Fruit fly (Drosophila melanogaster) whole organism, embryonic: ENCODE measurements around the gene Pgant2.

Experiments used
- Atf3 ChIP-seq: fragments of 200-800 bp; sonication (Bioruptor generic); optimal IDR thresholded peaks from 3 replicates; lab custom pipeline; 2016; ENCODE audit warnings: missing biosample characterization, missing genetic modification characterization
- Atf6 ChIP-seq: fragments of 200-800 bp; sonication (Bioruptor generic); IDR thresholded peaks from 2 replicates; pipeline ENCODE4 v1.3.6; 2022; ENCODE audit warnings: missing biosample characterization, missing genetic modification characterization
- B-H2 ChIP-seq: fragments of 200-800 bp; sonication (Bioruptor generic); optimal IDR thresholded peaks from 2 replicates; lab custom pipeline; 2018; ENCODE audit warnings: missing biosample characterization, mild to moderate bottlenecking, missing genetic modification characterization
- CG10979 ChIP-seq: fragments of 200-800 bp; sonication (Bioruptor generic); optimal IDR thresholded peaks from 2 replicates; lab custom pipeline; 2018; ENCODE audit warnings: missing biosample characterization, mild to moderate bottlenecking, missing genetic modification characterization, moderate library complexity
- CG11247 ChIP-seq: fragments of 200-800 bp; sonication (Bioruptor generic); IDR thresholded peaks from 2 replicates; pipeline ENCODE4 v1.3.6; 2022; ENCODE audit warnings: missing biosample characterization, missing genetic modification characterization
- CG11398 ChIP-seq: fragments of 200-800 bp; sonication (Bioruptor generic); optimal IDR thresholded peaks from 2 replicates; lab custom pipeline; 2016; ENCODE audit warnings: missing biosample characterization, missing genetic modification characterization
- CG11723 ChIP-seq: fragments of 200-800 bp; sonication (Bioruptor generic); optimal IDR thresholded peaks from 2 replicates; lab custom pipeline; 2017; ENCODE audit warnings: missing biosample characterization, mild to moderate bottlenecking, missing genetic modification characterization
- CG13424 ChIP-seq: fragments of 200-800 bp; sonication (Bioruptor generic); optimal IDR thresholded peaks from 2 replicates; lab custom pipeline; 2019; ENCODE audit warnings: missing biosample characterization, mild to moderate bottlenecking, missing genetic modification characterization, moderate library complexity
- CG14710 ChIP-seq: fragments of 200-800 bp; sonication (Bioruptor generic); optimal IDR thresholded peaks from 3 replicates; lab custom pipeline; 2019; ENCODE audit warnings: missing biosample characterization, mild to moderate bottlenecking, missing genetic modification characterization, moderate library complexity
- CG15011 ChIP-seq: fragments of 200-800 bp; sonication (Bioruptor generic); optimal IDR thresholded peaks from 3 replicates; lab custom pipeline; 2018; ENCODE audit warnings: missing biosample characterization, mild to moderate bottlenecking, missing genetic modification characterization
- CG15073 ChIP-seq: fragments of 200-800 bp; sonication (Bioruptor generic); optimal IDR thresholded peaks from 2 replicates; lab custom pipeline; 2016; ENCODE audit warnings: missing biosample characterization, missing genetic modification characterization
- CG15601 ChIP-seq: fragments of 200-800 bp; sonication (Bioruptor generic); optimal IDR thresholded peaks from 3 replicates; lab custom pipeline; 2019; ENCODE audit warnings: missing biosample characterization, mild to moderate bottlenecking, missing genetic modification characterization, moderate library complexity
- CG17612 ChIP-seq: fragments of 200-800 bp; sonication (Bioruptor generic); IDR thresholded peaks from 2 replicates; pipeline ENCODE4 v1.3.6; 2022; ENCODE audit warnings: missing biosample characterization, missing genetic modification characterization
- CG17802 ChIP-seq: fragments of 200-800 bp; sonication (Bioruptor generic); optimal IDR thresholded peaks from 2 replicates; lab custom pipeline; 2018; ENCODE audit warnings: missing biosample characterization, mild to moderate bottlenecking, missing genetic modification characterization, moderate library complexity
- CG18262 ChIP-seq: fragments of 200-800 bp; optimal IDR thresholded peaks from 3 replicates; lab custom pipeline; 2019; ENCODE audit warnings: missing biosample characterization, mild to moderate bottlenecking, missing genetic modification characterization, moderate library complexity
- CG31224 ChIP-seq: fragments of 200-800 bp; sonication (Bioruptor generic); IDR thresholded peaks from 2 replicates; pipeline ENCODE4 v1.3.6; 2022; ENCODE audit warnings: missing biosample characterization, missing genetic modification characterization
- CG31441 ChIP-seq: fragments of 200-800 bp; sonication (Bioruptor generic); IDR thresholded peaks from 2 replicates; pipeline ENCODE4 v1.3.6; 2022; ENCODE audit warnings: missing biosample characterization, missing genetic modification characterization
- CG3726 ChIP-seq: fragments of 200-800 bp; sonication (Bioruptor generic); IDR thresholded peaks from 3 replicates; pipeline ENCODE4, ENCODE4 v1.3.6; 2022; ENCODE audit warnings: missing biosample characterization, missing genetic modification characterization
- CG7372 ChIP-seq: fragments of 200-800 bp; sonication (Bioruptor generic); IDR thresholded peaks from 2 replicates; pipeline ENCODE4 v1.3.6; 2022; ENCODE audit warnings: missing biosample characterization, missing genetic modification characterization
- CG7928 ChIP-seq: fragments of 200-800 bp; sonication (Bioruptor generic); optimal IDR thresholded peaks from 2 replicates; lab custom pipeline; 2017; ENCODE audit warnings: missing biosample characterization, mild to moderate bottlenecking, missing genetic modification characterization
- CG9727 ChIP-seq: fragments of 200-800 bp; sonication (Bioruptor generic); optimal IDR thresholded peaks from 3 replicates; lab custom pipeline; 2017; ENCODE audit warnings: missing biosample characterization, mild to moderate bottlenecking, missing genetic modification characterization
- Chrac-16 ChIP-seq: fragments of 200-800 bp; sonication (Bioruptor generic); optimal IDR thresholded peaks from 3 replicates; lab custom pipeline; 2016; ENCODE audit warnings: missing biosample characterization, missing genetic modification characterization
- D19A ChIP-seq: fragments of 200-800 bp; optimal IDR thresholded peaks from 3 replicates; lab custom pipeline; 2019; ENCODE audit warnings: missing biosample characterization, mild to moderate bottlenecking, missing genetic modification characterization, moderate library complexity
- Dbx ChIP-seq: fragments of 200-800 bp; sonication (Bioruptor generic); IDR thresholded peaks from 3 replicates; pipeline ENCODE4 v1.3.6; 2022; ENCODE audit warnings: missing biosample characterization, missing genetic modification characterization
- Fer1 ChIP-seq: fragments of 200-800 bp; sonication (Bioruptor generic); optimal IDR thresholded peaks from 2 replicates; lab custom pipeline; 2017; ENCODE audit warnings: missing biosample characterization, mild to moderate bottlenecking, missing genetic modification characterization
- Gsc ChIP-seq: fragments of 200-800 bp; sonication (Bioruptor generic); IDR thresholded peaks from 2 replicates; pipeline ENCODE4 v1.3.6; 2022; ENCODE audit warnings: missing biosample characterization, missing genetic modification characterization
- HLH4C ChIP-seq: fragments of 200-800 bp; sonication (Bioruptor generic); IDR thresholded peaks from 3 replicates; pipeline ENCODE4 v1.3.6; 2022; ENCODE audit warnings: missing biosample characterization, missing genetic modification characterization; ENCODE audit not compliant: partially characterized antibody
- HmgD ChIP-seq: fragments of 200-800 bp; sonication (Bioruptor generic); optimal IDR thresholded peaks from 3 replicates; lab custom pipeline; 2016; ENCODE audit warnings: missing biosample characterization, missing genetic modification characterization
- MBD-R2 ChIP-seq: fragments of 200-800 bp; sonication (Bioruptor generic); IDR thresholded peaks from 2 replicates; pipeline ENCODE4 v1.3.6; 2022; ENCODE audit warnings: missing biosample characterization, missing genetic modification characterization
- Neu2 ChIP-seq: fragments of 200-800 bp; sonication (Bioruptor generic); optimal IDR thresholded peaks from 3 replicates; lab custom pipeline; 2016; ENCODE audit warnings: missing biosample characterization, missing genetic modification characterization, borderline replicate concordance
- YL-1 ChIP-seq: fragments of 200-800 bp; sonication (Bioruptor generic); optimal IDR thresholded peaks from 3 replicates; lab custom pipeline; 2017; ENCODE audit warnings: missing biosample characterization, mild to moderate bottlenecking, missing genetic modification characterization
- ab ChIP-seq: fragments of 200-800 bp; sonication (Bioruptor generic); optimal IDR thresholded peaks from 2 replicates; lab custom pipeline; 2016; ENCODE audit warnings: missing biosample characterization, missing genetic modification characterization
- ac ChIP-seq: fragments of 200-800 bp; sonication (Bioruptor generic); optimal IDR thresholded peaks from 3 replicates; lab custom pipeline; 2017; ENCODE audit warnings: missing biosample characterization, mild to moderate bottlenecking, missing genetic modification characterization
- bbx ChIP-seq: fragments of 200-800 bp; sonication (Bioruptor generic); IDR thresholded peaks from 2 replicates; pipeline ENCODE4 v1.3.6; 2022; ENCODE audit warnings: missing biosample characterization, missing genetic modification characterization; ENCODE audit not compliant: partially characterized antibody
- br ChIP-seq: fragments of >200 bp; optimal IDR thresholded peaks from 2 replicates; lab custom pipeline; 2017
- caup ChIP-seq: fragments of 200-800 bp; sonication (Bioruptor generic); optimal IDR thresholded peaks from 3 replicates; lab custom pipeline; 2017; ENCODE audit warnings: missing biosample characterization, mild to moderate bottlenecking, missing genetic modification characterization, moderate library complexity; ENCODE audit not compliant: severe bottlenecking
- crc ChIP-seq: fragments of 200-800 bp; sonication (Bioruptor generic); optimal IDR thresholded peaks from 2 replicates; lab custom pipeline; 2016; ENCODE audit warnings: missing biosample characterization, missing genetic modification characterization
- croc ChIP-seq: fragments of 200-800 bp; sonication (Bioruptor generic); conservative IDR thresholded peaks from 3 replicates; pipeline ENCODE4 v1.3.6; 2022; ENCODE audit warnings: missing biosample characterization, missing genetic modification characterization
- emc ChIP-seq: fragments of 200-800 bp; sonication (Bioruptor generic); optimal IDR thresholded peaks from 2 replicates; lab custom pipeline; 2016; ENCODE audit warnings: missing biosample characterization, missing genetic modification characterization
- lola ChIP-seq, 3 experiments: fragments of >200 bp in 2 of 3; fragments of 200-800 bp in 1 of 3; sonication (Bioruptor generic) in 1 of 3; optimal IDR thresholded peaks; 2 replicates each; lab custom pipeline; 2017 to 2019; ENCODE audit warnings: missing biosample characterization in 3 of 3, missing genetic modification characterization in 3 of 3, mild to moderate bottlenecking in 1 of 3, moderate library complexity in 1 of 3
- oc ChIP-seq: fragments of 200-800 bp; sonication (Bioruptor generic); optimal IDR thresholded peaks from 2 replicates; lab custom pipeline; 2018; ENCODE audit warnings: missing biosample characterization, mild to moderate bottlenecking, missing genetic modification characterization, moderate library complexity
- p53 ChIP-seq: fragments of 200-800 bp; sonication (Bioruptor generic); optimal IDR thresholded peaks from 2 replicates; lab custom pipeline; 2016; ENCODE audit warnings: missing biosample characterization, missing genetic modification characterization
- pho ChIP-seq: fragments of 200-800 bp; sonication (Bioruptor generic); optimal IDR thresholded peaks from 2 replicates; lab custom pipeline; 2016; ENCODE audit warnings: missing biosample characterization, missing genetic modification characterization
- pros ChIP-seq: fragments of 200-800 bp; sonication (Bioruptor generic); optimal IDR thresholded peaks from 3 replicates; lab custom pipeline; 2019; ENCODE audit warnings: missing biosample characterization, mild to moderate bottlenecking, missing genetic modification characterization, moderate library complexity
- psq ChIP-seq: fragments of 200-800 bp; sonication (Bioruptor generic); optimal IDR thresholded peaks from 2 replicates; lab custom pipeline; 2017; ENCODE audit warnings: missing biosample characterization, missing genetic modification characterization
- sima ChIP-seq: fragments of 200-800 bp; sonication (Bioruptor generic); optimal IDR thresholded peaks from 2 replicates; lab custom pipeline; 2016; ENCODE audit warnings: missing biosample characterization, missing genetic modification characterization
- sob ChIP-seq: fragments of 200-800 bp; sonication (Bioruptor generic); IDR thresholded peaks from 2 replicates; pipeline ENCODE4 v1.3.6; 2022; ENCODE audit warnings: missing biosample characterization, missing genetic modification characterization
- sqz ChIP-seq: fragments of 200-800 bp; sonication (Bioruptor generic); optimal IDR thresholded peaks from 3 replicates; lab custom pipeline; 2018; ENCODE audit warnings: missing biosample characterization, mild to moderate bottlenecking, missing genetic modification characterization
- unpg ChIP-seq: fragments of 200-800 bp; sonication (Bioruptor generic); optimal IDR thresholded peaks from 3 replicates; lab custom pipeline; 2018; ENCODE audit warnings: missing biosample characterization, mild to moderate bottlenecking, missing genetic modification characterization, moderate library complexity
- zen2 ChIP-seq: fragments of 200-800 bp; sonication (Bioruptor generic); IDR thresholded peaks from 3 replicates; pipeline ENCODE4 v1.3.6; 2022; ENCODE audit warnings: missing biosample characterization, missing genetic modification characterization; ENCODE audit not compliant: partially characterized antibody

Gene Pgant2

dm6 chr2L:3387643-3388042 lies 38.9 kb downstream of the Pgant2 start, which contains the start of gene Sfp23F:
Gene Sfp23F, minus strand, starts transcription at chr2L:3387743.
- TF ChIP-seq CG11247 (GFP tag; lab: Robert Waterston, UW), result no peak
- no peak for TF ChIP-seq MBD-R2 (GFP tag; lab: Robert Waterston, UW)
- no peak for TF ChIP-seq zen2
- TF ChIP-seq oc (tag; lab: Kevin White, UChicago), result no peak
- TF ChIP-seq HLH4C (GFP tag; lab: Robert Waterston, UW), result no peak
- TF ChIP-seq HmgD, result no peak
- TF ChIP-seq pros, result no peak

- TF ChIP-seq unpg, result peak; percentile 66
- TF ChIP-seq CG9727 (GFP tag; lab: Kevin White, UChicago), result peak; percentile 77
- no peak for TF ChIP-seq sima (GFP tag; lab: Kevin White, UChicago)
- peak; percentile 82 for TF ChIP-seq sob
- no peak for TF ChIP-seq sqz (GFP tag; lab: Kevin White, UChicago)
- peak; percentile 91 for TF ChIP-seq pho
- TF ChIP-seq CG15011 (GFP tag; lab: Kevin White, UChicago), result no peak
- TF ChIP-seq caup (GFP tag; lab: Kevin White, UChicago), result peak; percentile 61
- TF ChIP-seq CG7928, result peak; percentile 57
- TF ChIP-seq CG3726, result peak; percentile 67; the same call in 2 of the 3 replicates
- TF ChIP-seq emc, result peak; percentile 55
- peak; percentile 90 for TF ChIP-seq CG14710 (tag; lab: Kevin White, UChicago)
- TF ChIP-seq Atf3 (GFP tag; lab: Kevin White, UChicago), result peak; percentile 79
- TF ChIP-seq Chrac-16 (GFP tag; lab: Kevin White, UChicago), result peak; percentile 86
- peak; percentile 67 for TF ChIP-seq CG18262 (tag; lab: Kevin White, UChicago)
- peak; percentile 43 for TF ChIP-seq crc (GFP tag; lab: Kevin White, UChicago)
- peak in 2 of 3 experiments; percentile 67 to 70 for TF ChIP-seq lola (GFP tag; optimal IDR thresholded peaks at IDR 0.05; lab: Kevin White, UChicago)
- peak; percentile 28 for TF ChIP-seq B-H2 (GFP tag; lab: Kevin White, UChicago)
- TF ChIP-seq CG31441, result peak; percentile 72; the same call in 1 of the 2 replicates
- peak; percentile 60 for TF ChIP-seq Gsc (GFP tag; lab: Robert Waterston, UW)
- peak; percentile 80 for TF ChIP-seq croc (GFP tag; lab: Robert Waterston, UW)
- TF ChIP-seq CG17802 (tag; lab: Kevin White, UChicago), result peak; percentile 94
- TF ChIP-seq CG17612, result no peak
- TF ChIP-seq CG10979 (tag; lab: Kevin White, UChicago), result peak; percentile 75
- TF ChIP-seq CG31224, result peak; percentile 73
- no peak for TF ChIP-seq br
- peak; percentile 55 for TF ChIP-seq CG15601 (tag; lab: Kevin White, UChicago)
- peak; percentile 60 for TF ChIP-seq CG11398 (GFP tag; lab: Kevin White, UChicago)
- TF ChIP-seq D19A, result peak; percentile 46
- peak; percentile 59 for TF ChIP-seq ab
- TF ChIP-seq Neu2 (GFP tag; lab: Kevin White, UChicago), result peak; percentile 15
- TF ChIP-seq CG7372 (GFP tag; lab: Robert Waterston, UW), result peak; percentile 83
- TF ChIP-seq psq, result no peak
- peak; percentile 2 for TF ChIP-seq CG15073
- peak; percentile 70 for TF ChIP-seq p53 (GFP tag; lab: Kevin White, UChicago)
- no peak for TF ChIP-seq ac (GFP tag; lab: Kevin White, UChicago)
- no peak for TF ChIP-seq Fer1 (GFP tag; lab: Kevin White, UChicago)
- peak; percentile 46 for TF ChIP-seq YL-1 (GFP tag; lab: Kevin White, UChicago)
- peak; percentile 84 for TF ChIP-seq bbx (GFP tag; lab: Robert Waterston, UW)
- TF ChIP-seq Atf6 (GFP tag; lab: Robert Waterston, UW), result peak; percentile 79
- TF ChIP-seq Dbx (GFP tag; lab: Robert Waterston, UW), result peak; percentile 93
- peak; percentile 80 for TF ChIP-seq CG13424 (tag; lab: Kevin White, UChicago)
- no peak for TF ChIP-seq CG11723
Measured at dm6 chr2L:3376684-3377086, 49.8 kb downstream of the Pgant2 start, which contains the start of the genes CG9662 and Ptpa. Gene CG9662, minus strand, starts transcription at chr2L:3376737. Gene Ptpa, plus strand, starts transcription at chr2L:3377002.
